Worm (Caenorhabditis elegans) whole organism, early embryonic: ENCODE results near the gene C08F8.6.
"Not testable (repeated sequence)": the region's sequence is repeated elsewhere in the genome, so short reads cannot be mapped to it uniquely, and the experiment has no call there.

Source experiments
- B0310.2 ChIP-seq: sonication (generic microtip); optimal IDR thresholded peaks from 2 replicates; lab custom pipeline; 2016; ENCODE audit warnings: mild to moderate bottlenecking, missing genetic modification characterization, missing compliant biosample characterization
- F13C5.2 ChIP-seq: sonication (generic microtip); optimal IDR thresholded peaks from 2 replicates; lab custom pipeline; 2017; ENCODE audit warnings: mild to moderate bottlenecking, missing genetic modification characterization, inconsistent platforms, missing compliant biosample characterization
- aly-1 ChIP-seq: sonication (generic microtip); optimal IDR thresholded peaks from 2 replicates; lab custom pipeline; 2016; ENCODE audit warnings: missing genetic modification characterization, missing compliant biosample characterization
- ama-1 ChIP-seq: fragments of 150-350 bp; optimal IDR thresholded peaks from 2 replicates; lab custom pipeline; 2014
- ceh-13 ChIP-seq: fragments of 200-800 bp; sonication (Bioruptor generic); optimal IDR thresholded peaks from 2 replicates; lab custom pipeline; 2018; ENCODE audit warnings: mild to moderate bottlenecking, missing genetic modification characterization, missing compliant biosample characterization
- ceh-36 ChIP-seq: sonication (generic microtip); optimal IDR thresholded peaks from 2 replicates; lab custom pipeline; 2016; ENCODE audit warnings: missing genetic modification characterization, inconsistent platforms, missing compliant biosample characterization
- ets-7 ChIP-seq: sonication (generic microtip); optimal IDR thresholded peaks from 2 replicates; lab custom pipeline; 2016; ENCODE audit warnings: missing genotype, missing genetic modification characterization, missing compliant biosample characterization
- flt-1 ChIP-seq: fragments of 200-800 bp; sonication (Bioruptor generic); IDR thresholded peaks from 2 replicates; pipeline ENCODE4 v1.3.6; 2022; ENCODE audit warnings: missing genetic modification characterization, missing compliant biosample characterization
- hmbx-1 ChIP-seq: sonication (generic microtip); optimal IDR thresholded peaks from 2 replicates; lab custom pipeline; 2016; ENCODE audit warnings: mild to moderate bottlenecking, missing genetic modification characterization, missing compliant biosample characterization
- hmg-4 ChIP-seq: fragments of 200-800 bp; sonication (Bioruptor generic); optimal IDR thresholded peaks from 2 replicates; lab custom pipeline; 2018; ENCODE audit warnings: mild to moderate bottlenecking, missing genetic modification characterization, missing compliant biosample characterization
- hnd-1 ChIP-seq: sonication (generic microtip); optimal IDR thresholded peaks from 2 replicates; lab custom pipeline; 2016; ENCODE audit warnings: missing genetic modification characterization, missing compliant biosample characterization
- pes-1 ChIP-seq: fragments of 200-800 bp; sonication (Bioruptor generic); IDR thresholded peaks from 2 replicates; pipeline ENCODE4 v1.3.6; 2022; ENCODE audit warnings: missing genetic modification reagents, missing genetic modification characterization, missing compliant biosample characterization
- scrt-1 ChIP-seq: fragments of 200-800 bp; sonication (Bioruptor generic); IDR thresholded peaks from 2 replicates; pipeline ENCODE4 v1.3.6; 2022; ENCODE audit warnings: missing genetic modification characterization, missing compliant biosample characterization
- sea-1 ChIP-seq: fragments of 200-800 bp; sonication (Bioruptor generic); conservative IDR thresholded peaks from 2 replicates; pipeline ENCODE4 v1.3.6; 2022; ENCODE audit warnings: missing genetic modification characterization, missing compliant biosample characterization
- tbx-11 ChIP-seq: fragments of 200-800 bp; sonication (Bioruptor generic); IDR thresholded peaks from 2 replicates; pipeline ENCODE4 v1.3.6; 2022; ENCODE audit warnings: missing genetic modification characterization, missing compliant biosample characterization
- tbx-37 ChIP-seq: fragments of 200-800 bp; sonication (Bioruptor generic); conservative IDR thresholded peaks from 2 replicates; pipeline ENCODE4 v1.3.6; 2022; ENCODE audit warnings: missing genetic modification reagents, missing genetic modification characterization, missing compliant biosample characterization
- tra-4 ChIP-seq: sonication (generic microtip); optimal IDR thresholded peaks from 2 replicates; lab custom pipeline; 2017; ENCODE audit warnings: missing genetic modification characterization, missing compliant biosample characterization

The C08F8.6 gene

ce11 chrIV:11164831-11165230 lies at the start of gene C08F8.6:
Gene C08F8.6 (minus strand): TSS chrIV:11164931.
- TF ChIP-seq aly-1 (tag; lab: Kevin White, UChicago) = no peak
- TF ChIP-seq hmbx-1 = no peak
- TF ChIP-seq tbx-37 (GFP tag; lab: Robert Waterston, UW) = no peak
- TF ChIP-seq ceh-36 = no peak
- no peak for TF ChIP-seq scrt-1 (GFP tag; lab: Robert Waterston, UW)
- no peak for TF ChIP-seq sea-1 (GFP tag; lab: Robert Waterston, UW)

ce11 chrIV:11212978-11213377 lies 48.2 kb upstream of the C08F8.6 start:
- TF ChIP-seq sea-1 (GFP tag; lab: Robert Waterston, UW) = no peak
- TF ChIP-seq ama-1 = no peak
- TF ChIP-seq aly-1 (tag; lab: Kevin White, UChicago) = no peak
- TF ChIP-seq hmbx-1 = no peak
- no peak for TF ChIP-seq hmg-4 (GFP tag; lab: Kevin White, UChicago)
- TF ChIP-seq scrt-1 (GFP tag; lab: Robert Waterston, UW) = no peak
- no peak for TF ChIP-seq ceh-36
- no peak for TF ChIP-seq flt-1 (GFP tag; lab: Robert Waterston, UW)
- no peak for TF ChIP-seq pes-1 (GFP tag; lab: Robert Waterston, UW)
- no peak for TF ChIP-seq tra-4
- TF ChIP-seq tbx-37 (GFP tag; lab: Robert Waterston, UW) = no peak
- TF ChIP-seq F13C5.2 (tag; lab: Kevin White, UChicago) = no peak
- TF ChIP-seq hnd-1 (tag; lab: Kevin White, UChicago) = no peak
- TF ChIP-seq tbx-11 = no peak
- no peak for TF ChIP-seq ets-7
- TF ChIP-seq B0310.2 (tag; lab: Kevin White, UChicago) = no peak
- no peak for TF ChIP-seq ceh-13

ce11 chrIV:11211547-11211946 lies 46.8 kb upstream of the C08F8.6 start:
- no peak for TF ChIP-seq aly-1 (tag; lab: Kevin White, UChicago)

- TF ChIP-seq aly-1 (tag; lab: Kevin White, UChicago) (no peak), tbx-37 (GFP tag; lab: Robert Waterston, UW) (no peak), ets-7 (no peak), tbx-11 (no peak), hmbx-1 (no peak), pes-1 (GFP tag; lab: Robert Waterston, UW) (no peak), B0310.2 (tag; lab: Kevin White, UChicago) (no peak), sea-1 (GFP tag; lab: Robert Waterston, UW) (no peak), hmg-4 (GFP tag; lab: Kevin White, UChicago) (no peak), flt-1 (GFP tag; lab: Robert Waterston, UW) (no peak), hnd-1 (tag; lab: Kevin White, UChicago) (no peak), tra-4 (no peak), ceh-36 (no peak), F13C5.2 (tag; lab: Kevin White, UChicago) (no peak)
These were observed 46.1 kb upstream of the C08F8.6 start, which contains the start of gene adk-1 for ce11 chrIV:11210781-11211256. Gene adk-1 (minus strand): TSS chrIV:11210831.

ce11 chrIV:11207186-11207585 lies 42.5 kb upstream of the C08F8.6 start, which contains the start of gene R07H5.9:
Gene R07H5.9 (plus strand): TSS chrIV:11207486.
- TF ChIP-seq ceh-36 = no peak
- no peak for TF ChIP-seq sea-1 (GFP tag; lab: Robert Waterston, UW)
- TF ChIP-seq aly-1 (tag; lab: Kevin White, UChicago) = no peak
- TF ChIP-seq ceh-13 = no peak
- TF ChIP-seq hmbx-1 = no peak
- no peak for TF ChIP-seq pes-1 (GFP tag; lab: Robert Waterston, UW)
- no peak for TF ChIP-seq flt-1 (GFP tag; lab: Robert Waterston, UW)

ce11 chrIV:11202389-11202788 lies 37.7 kb upstream of the C08F8.6 start, which contains the start of gene R07H5.11:
Gene R07H5.11 (plus strand): TSS chrIV:11202768.
- TF ChIP-seq ceh-36; flt-1 (GFP tag; lab: Robert Waterston, UW); B0310.2 (tag; lab: Kevin White, UChicago): not testable (repeated sequence)

ce11 chrIV:11198983-11199382 lies 34.3 kb upstream of the C08F8.6 start, which contains the start of gene R07H5.16:
Gene R07H5.16 (plus strand): TSS chrIV:11199330.
- not testable (repeated sequence) for TF ChIP-seq B0310.2 (tag; lab: Kevin White, UChicago); ama-1; hmg-4 (GFP tag; lab: Kevin White, UChicago)

- TF ChIP-seq scrt-1 (GFP tag; lab: Robert Waterston, UW) (peak; percentile 78), sea-1 (GFP tag; lab: Robert Waterston, UW) (peak; percentile 77; the same call in 1 of the 2 replicates), flt-1 (GFP tag; lab: Robert Waterston, UW) (peak; percentile 83), tbx-11 (peak; percentile 74), tbx-37 (GFP tag; lab: Robert Waterston, UW) (peak; percentile 70; the same call in 1 of the 2 replicates)
These were observed 32.1 kb upstream of the C08F8.6 start for ce11 chrIV:11196866-11197265.

ce11 chrIV:11189411-11189810 lies 24.7 kb upstream of the C08F8.6 start, which contains the start of gene fbxb-79:
Gene fbxb-79 (minus strand): TSS chrIV:11189511.
- no peak for TF ChIP-seq F13C5.2 (tag; lab: Kevin White, UChicago)
- no peak for TF ChIP-seq tbx-37 (GFP tag; lab: Robert Waterston, UW)
- TF ChIP-seq aly-1 (tag; lab: Kevin White, UChicago) = no peak
- TF ChIP-seq tra-4 = no peak
- TF ChIP-seq B0310.2 (tag; lab: Kevin White, UChicago) = no peak
- TF ChIP-seq ceh-36 = no peak
- TF ChIP-seq ama-1 = no peak
- no peak for TF ChIP-seq sea-1 (GFP tag; lab: Robert Waterston, UW)
- no peak for TF ChIP-seq hnd-1 (tag; lab: Kevin White, UChicago)
- no peak for TF ChIP-seq hmg-4 (GFP tag; lab: Kevin White, UChicago)
- no peak for TF ChIP-seq ets-7
- TF ChIP-seq tbx-11 = no peak
- TF ChIP-seq ceh-13 = no peak
- TF ChIP-seq scrt-1 (GFP tag; lab: Robert Waterston, UW) = no peak
- no peak for TF ChIP-seq pes-1 (GFP tag; lab: Robert Waterston, UW)
- no peak for TF ChIP-seq hmbx-1
- no peak for TF ChIP-seq flt-1 (GFP tag; lab: Robert Waterston, UW)
